Worm (Caenorhabditis elegans): ENCODE data around the gene best-13.

Gene best-13

DNA sequence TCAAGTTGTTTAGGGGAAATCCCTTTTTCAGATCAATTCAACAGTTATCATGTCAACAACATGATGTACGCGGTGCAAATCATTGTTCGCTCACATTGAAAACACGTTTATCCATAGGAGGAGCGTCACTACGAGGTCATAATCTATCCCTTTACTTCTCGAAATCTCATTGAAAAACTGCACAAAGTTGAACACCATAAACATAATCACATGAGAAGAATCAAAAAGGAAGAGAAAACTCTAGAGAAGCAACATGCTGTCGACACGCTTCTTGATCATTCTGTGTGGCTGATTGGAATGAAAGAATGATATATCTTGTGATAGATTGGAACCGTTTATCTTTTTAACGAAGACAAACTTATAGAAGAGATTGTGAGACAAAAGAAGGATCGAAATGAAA is 35.8 kb upstream of the best-13 start (continued):
- TF ChIP-seq jun-1 (tag; optimal IDR thresholded peaks at IDR 0.05) (no peak), nhr-111 (GFP tag; optimal IDR thresholded peaks at IDR 0.05) (no peak), mdt-29 (GFP tag; IDR thresholded peaks at IDR 0.05) (peak; percentile 90), hlh-30 (tag; optimal IDR thresholded peaks at IDR 0.05; ENCODE audit: insufficient read depth) (peak; percentile 93), ceh-20 (GFP tag; IDR thresholded peaks at IDR 0.05) (peak; percentile 58; the same call in 1 of the 2 replicates), F44E2.7 (GFP tag; IDR thresholded peaks at IDR 0.05) (no peak), aha-1 (tag) (peak; percentile 92), hmg-1.1 (GFP tag; IDR thresholded peaks at IDR 0.05) (no peak), unc-62 (GFP tag; optimal IDR thresholded peaks at IDR 0.05 in 1 of 2) (peak in 1 of 2 experiments; percentile 98), unc-62 (tag; optimal IDR thresholded peaks at IDR 0.05) (no peak), cey-2 (tag; optimal IDR thresholded peaks at IDR 0.05; ENCODE audit: borderline replicate concordance, insufficient read depth) (peak; percentile 94), nhr-102 (tag; optimal IDR thresholded peaks at IDR 0.05) (peak; percentile 52)

DNA sequence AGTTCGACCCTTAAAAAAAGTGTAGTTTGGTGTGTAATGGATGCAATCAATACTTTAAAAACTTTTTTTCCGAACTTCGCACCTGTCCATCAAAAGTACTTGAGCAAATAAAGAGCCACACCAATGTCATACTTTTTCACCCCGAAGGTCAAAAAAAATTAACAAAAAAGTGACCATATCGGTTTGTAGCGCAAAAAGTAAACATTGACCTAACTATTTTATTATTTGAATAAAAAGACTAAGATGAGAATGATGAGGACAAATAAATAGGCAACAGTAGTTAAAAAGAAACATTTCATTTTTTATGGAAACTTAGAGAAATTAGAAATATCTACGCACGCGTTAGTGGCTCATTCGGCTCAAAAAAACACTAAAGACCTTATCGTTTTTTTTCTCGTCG is 34.4 kb upstream of the best-13 start:
- TF ChIP-seq nhr-111 (GFP tag; optimal IDR thresholded peaks at IDR 0.05) (no peak), dmd-9 (GFP tag; IDR thresholded peaks at IDR 0.05) (no peak), ceh-82 (tag; optimal IDR thresholded peaks at IDR 0.05) (no peak), hmg-1.1 (GFP tag; IDR thresholded peaks at IDR 0.05) (no peak), ces-1 (GFP tag; optimal IDR thresholded peaks at IDR 0.05) (no peak), dmd-6 (GFP tag; IDR thresholded peaks at IDR 0.05) (no peak), dpl-1 (GFP tag; optimal IDR thresholded peaks at IDR 0.05) (no peak), nhr-11 (tag; optimal IDR thresholded peaks at IDR 0.05) (no peak), lin-38 (GFP tag; IDR thresholded peaks at IDR 0.05) (no peak), ztf-11 (tag; optimal IDR thresholded peaks at IDR 0.05) (no peak), arid-1 (GFP tag; conservative IDR thresholded peaks at IDR 0.05) (no peak)

DNA sequence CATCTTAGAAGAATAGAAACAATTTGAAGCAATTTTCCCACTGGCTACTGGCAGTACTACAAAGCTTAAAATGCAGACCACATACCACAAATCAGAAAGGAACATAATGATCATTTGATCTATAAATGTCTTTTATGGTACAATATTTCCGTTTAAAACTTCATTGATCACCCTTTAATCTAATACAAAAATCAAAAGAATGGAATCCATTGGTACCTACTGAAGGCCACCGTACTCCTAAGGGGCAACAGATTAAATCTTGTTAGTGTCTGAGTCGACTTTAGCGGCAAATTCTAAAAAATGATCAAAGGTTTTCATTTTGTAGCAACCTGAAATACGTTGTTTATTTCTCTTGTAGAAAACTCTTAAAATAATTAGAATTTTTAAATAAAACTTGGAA is 31.5 kb upstream of the best-13 start:
- TF ChIP-seq vab-7 (GFP tag; IDR thresholded peaks at IDR 0.05) (no peak), hif-1 (tag; optimal IDR thresholded peaks at IDR 0.05) (no peak), spr-3 (GFP tag; optimal IDR thresholded peaks at IDR 0.05) (no peak), nhr-111 (GFP tag; optimal IDR thresholded peaks at IDR 0.05) (no peak), nhr-28 (tag; optimal IDR thresholded peaks at IDR 0.05) (no peak), ceh-44 (GFP tag; IDR thresholded peaks at IDR 0.05) (no peak), lin-13 (GFP tag; optimal IDR thresholded peaks at IDR 0.05) (no peak), mdl-1 (tag; optimal IDR thresholded peaks at IDR 0.05) (no peak), dmd-8 (GFP tag; IDR thresholded peaks at IDR 0.05) (no peak), nhr-48 (tag; optimal IDR thresholded peaks at IDR 0.05) (no peak), daf-16 (GFP tag; optimal IDR thresholded peaks at IDR 0.05) (no peak), daf-16 (tag; optimal IDR thresholded peaks at IDR 0.05) (no peak), gei-8 (GFP tag; optimal IDR thresholded peaks at IDR 0.05) (no peak), F10B5.3 (tag; optimal IDR thresholded peaks at IDR 0.05) (no peak), madf-9 (GFP tag; conservative IDR thresholded peaks at IDR 0.05) (no peak), ceh-32 (tag; optimal IDR thresholded peaks at IDR 0.05; ENCODE audit: poor library complexity) (no peak), daf-19 (GFP tag; conservative IDR thresholded peaks at IDR 0.05) (no peak), nhr-25 (tag; optimal IDR thresholded peaks at IDR 0.05; ENCODE audit: borderline replicate concordance, insufficient read depth) (no peak), attf-4 (tag; optimal IDR thresholded peaks at IDR 0.05) (no peak)

Data from whole organism, L4 larva.